Worm (Caenorhabditis elegans) whole organism, L3 larva: ENCODE results near the gene ugt-36.

Experiments
- R02D3.7 ChIP-seq: fragments of 150-350 bp; optimal IDR thresholded peaks from 2 replicates; lab custom pipeline; 2014; ENCODE audit warnings: missing biosample characterization, missing genetic modification characterization
- ama-1 ChIP-seq: fragments of 150-350 bp; optimal IDR thresholded peaks from 2 replicates; lab custom pipeline; 2018
- ceh-16 ChIP-seq: sonication (generic microtip); optimal IDR thresholded peaks from 2 replicates; lab custom pipeline; 2017; ENCODE audit warnings: missing biosample characterization, missing genetic modification characterization
- ceh-28 ChIP-seq: fragments of 150-350 bp; optimal IDR thresholded peaks from 2 replicates; lab custom pipeline; 2014; ENCODE audit warnings: missing biosample characterization, missing genetic modification reagents, missing genetic modification characterization
- ceh-82 ChIP-seq: fragments of 150-350 bp; optimal IDR thresholded peaks from 2 replicates; lab custom pipeline; 2014; ENCODE audit warnings: missing biosample characterization, missing genetic modification characterization
- ceh-9 ChIP-seq: sonication (generic microtip); optimal IDR thresholded peaks from 2 replicates; lab custom pipeline; 2018; ENCODE audit warnings: missing biosample characterization, missing genetic modification characterization
- daf-12 ChIP-seq: fragments of 150-350 bp; optimal IDR thresholded peaks from 2 replicates; lab custom pipeline; 2014; ENCODE audit warnings: missing biosample characterization, missing genetic modification reagents, missing genetic modification characterization
- egl-27 ChIP-seq: sonication (generic microtip); optimal IDR thresholded peaks from 4 replicates; lab custom pipeline; 2017; ENCODE audit warnings: missing biosample characterization, missing genetic modification reagents, missing genetic modification characterization
- egl-5 ChIP-seq: fragments of 150-350 bp; optimal IDR thresholded peaks from 2 replicates; lab custom pipeline; 2017; ENCODE audit warnings: missing biosample characterization, missing genetic modification reagents, missing genetic modification characterization, inconsistent platforms
- elt-1 ChIP-seq: fragments of 150-350 bp; optimal IDR thresholded peaks from 2 replicates; lab custom pipeline; 2014; ENCODE audit warnings: missing biosample characterization, missing genetic modification characterization
- elt-2 ChIP-seq: sonication (generic microtip); optimal IDR thresholded peaks from 2 replicates; lab custom pipeline; 2016; ENCODE audit warnings: missing genetic modification reagents, mild to moderate bottlenecking, missing genetic modification characterization, missing compliant biosample characterization
- eor-1 ChIP-seq, 2 experiments: fragments of 150-350 bp; optimal IDR thresholded peaks; 2 replicates each; lab custom pipeline; 2014 to 2018; ENCODE audit warnings: missing biosample characterization in 2 of 2, missing genetic modification characterization in 2 of 2
- fkh-2 ChIP-seq: fragments of 150-350 bp; optimal IDR thresholded peaks from 2 replicates; lab custom pipeline; 2014; ENCODE audit warnings: missing biosample characterization, missing genetic modification reagents, missing genetic modification characterization
- fos-1 ChIP-seq: fragments of 150-350 bp; optimal IDR thresholded peaks from 2 replicates; lab custom pipeline; 2014; ENCODE audit warnings: missing biosample characterization, missing genetic modification characterization
- hmg-11 ChIP-seq: sonication (generic microtip); optimal IDR thresholded peaks from 2 replicates; lab custom pipeline; 2016; ENCODE audit warnings: missing genetic modification characterization, missing compliant biosample characterization
- jun-1 ChIP-seq: fragments of 150-350 bp; optimal IDR thresholded peaks from 2 replicates; lab custom pipeline; 2014; ENCODE audit warnings: missing biosample characterization, missing genetic modification reagents, missing genetic modification characterization
- lin-15B ChIP-seq: fragments of 150-350 bp; optimal IDR thresholded peaks from 2 replicates; lab custom pipeline; 2014; ENCODE audit warnings: missing biosample characterization, missing genetic modification characterization
- lin-39 ChIP-seq: fragments of 150-350 bp; optimal IDR thresholded peaks from 2 replicates; lab custom pipeline; 2018; ENCODE audit warnings: missing biosample characterization, missing genetic modification reagents, missing genetic modification characterization
- mdl-1 ChIP-seq: fragments of 150-350 bp; optimal IDR thresholded peaks from 2 replicates; lab custom pipeline; 2014; ENCODE audit warnings: missing biosample characterization, missing genetic modification characterization
- mml-1 ChIP-seq: fragments of 150-350 bp; sonication (generic microtip); optimal IDR thresholded peaks from 3 replicates; lab custom pipeline; 2014; ENCODE audit warnings: missing biosample characterization, missing genetic modification characterization
- nhr-11 ChIP-seq: fragments of 150-350 bp; optimal IDR thresholded peaks from 2 replicates; lab custom pipeline; 2014; ENCODE audit warnings: missing biosample characterization, missing genetic modification characterization
- nhr-23 ChIP-seq: fragments of 150-350 bp; optimal IDR thresholded peaks from 2 replicates; lab custom pipeline; 2014; ENCODE audit warnings: missing biosample characterization, missing genetic modification reagents, missing genetic modification characterization
- nhr-237 ChIP-seq: fragments of 150-350 bp; optimal IDR thresholded peaks from 2 replicates; lab custom pipeline; 2014; ENCODE audit warnings: missing biosample characterization, missing genetic modification characterization
- nhr-67 ChIP-seq: fragments of 150-350 bp; optimal IDR thresholded peaks from 2 replicates; lab custom pipeline; 2014; ENCODE audit warnings: missing biosample characterization, missing genetic modification characterization
- nhr-76 ChIP-seq: fragments of 150-350 bp; sonication (generic microtip); optimal IDR thresholded peaks from 5 replicates; lab custom pipeline; 2014; ENCODE audit warnings: missing biosample characterization, missing genetic modification characterization
- nhr-77 ChIP-seq: fragments of 150-350 bp; optimal IDR thresholded peaks from 2 replicates; lab custom pipeline; 2014; ENCODE audit warnings: missing biosample characterization, missing genetic modification characterization
- pha-4 ChIP-seq: fragments of 150-350 bp; optimal IDR thresholded peaks from 2 replicates; lab custom pipeline; 2014; ENCODE audit warnings: missing biosample characterization, missing genetic modification reagents, missing genetic modification characterization
- pqm-1 ChIP-seq: fragments of 150-350 bp; optimal IDR thresholded peaks from 2 replicates; lab custom pipeline; 2017; ENCODE audit warnings: missing biosample characterization, missing genetic modification characterization, inconsistent platforms
- sea-2 ChIP-seq: fragments of 150-350 bp; sonication (generic microtip); optimal IDR thresholded peaks from 4 replicates; lab custom pipeline; 2014; ENCODE audit warnings: missing biosample characterization, missing genetic modification reagents, missing genetic modification characterization
- skn-1 ChIP-seq: fragments of 150-350 bp; optimal IDR thresholded peaks from 2 replicates; lab custom pipeline; 2014; ENCODE audit warnings: missing biosample characterization, missing genetic modification characterization
- snpc-4 ChIP-seq: fragments of 150-350 bp; optimal IDR thresholded peaks from 2 replicates; lab custom pipeline; 2014; ENCODE audit warnings: missing biosample characterization, missing genetic modification characterization
- tbx-2 ChIP-seq: sonication (generic microtip); optimal IDR thresholded peaks from 2 replicates; lab custom pipeline; 2016; ENCODE audit warnings: mild to moderate bottlenecking, missing genetic modification characterization, missing compliant biosample characterization
- zag-1 ChIP-seq: fragments of 150-350 bp; optimal IDR thresholded peaks from 2 replicates; lab custom pipeline; 2014; ENCODE audit warnings: missing biosample characterization, missing genetic modification characterization
- ztf-11 ChIP-seq: fragments of 150-350 bp; optimal IDR thresholded peaks from 2 replicates; lab custom pipeline; 2014; ENCODE audit warnings: missing biosample characterization, missing genetic modification characterization
- ztf-4 ChIP-seq: fragments of 150-350 bp; optimal IDR thresholded peaks from 2 replicates; lab custom pipeline; 2014; ENCODE audit warnings: missing biosample characterization, missing genetic modification characterization

ugt-36 gene

DNA sequence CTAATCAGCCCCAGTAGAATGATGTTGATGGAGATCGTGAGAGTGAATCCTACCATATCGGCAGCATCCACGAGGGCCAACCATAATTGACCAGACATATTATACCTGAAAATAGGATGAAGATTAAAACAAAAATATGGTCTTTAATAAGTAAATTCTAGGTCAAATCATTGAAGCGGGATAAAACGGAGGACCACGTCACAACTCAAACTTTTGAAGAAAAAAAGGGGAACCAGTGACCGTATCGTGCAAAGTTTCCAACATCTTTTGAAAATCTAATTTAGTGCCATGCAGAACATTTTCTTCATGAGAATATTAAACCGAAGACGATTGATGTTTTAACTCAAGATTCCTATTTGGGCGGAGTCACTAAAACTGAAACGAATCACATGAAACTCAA, 28.5 kb upstream of the ugt-36 start, which contains the start of gene str-112:
TSS of gene str-112 (minus strand) at position 101 of the 400 bp plus-strand sequence.
- TF ChIP-seq fkh-2 (tag; lab: Kevin White, UChicago) (no peak), skn-1 (tag; lab: Kevin White, UChicago) (no peak), sea-2 (GFP tag; lab: Kevin White, UChicago) (no peak), ztf-4 (tag; lab: Kevin White, UChicago) (no peak), jun-1 (tag; lab: Kevin White, UChicago) (no peak), fos-1 (tag; lab: Kevin White, UChicago) (no peak), pha-4 (tag; lab: Kevin White, UChicago) (no peak), nhr-237 (tag; lab: Kevin White, UChicago) (no peak), nhr-76 (tag; lab: Kevin White, UChicago) (no peak), zag-1 (no peak), mml-1 (tag; lab: Kevin White, UChicago) (no peak), daf-12 (tag; lab: Kevin White, UChicago) (no peak), ceh-9 (no peak), nhr-67 (tag; lab: Kevin White, UChicago) (no peak), snpc-4 (tag; lab: Kevin White, UChicago) (no peak), nhr-11 (no peak), pqm-1 (no peak), egl-27 (tag; lab: Kevin White, UChicago) (no peak), lin-39 (tag; lab: Kevin White, UChicago) (no peak)

DNA sequence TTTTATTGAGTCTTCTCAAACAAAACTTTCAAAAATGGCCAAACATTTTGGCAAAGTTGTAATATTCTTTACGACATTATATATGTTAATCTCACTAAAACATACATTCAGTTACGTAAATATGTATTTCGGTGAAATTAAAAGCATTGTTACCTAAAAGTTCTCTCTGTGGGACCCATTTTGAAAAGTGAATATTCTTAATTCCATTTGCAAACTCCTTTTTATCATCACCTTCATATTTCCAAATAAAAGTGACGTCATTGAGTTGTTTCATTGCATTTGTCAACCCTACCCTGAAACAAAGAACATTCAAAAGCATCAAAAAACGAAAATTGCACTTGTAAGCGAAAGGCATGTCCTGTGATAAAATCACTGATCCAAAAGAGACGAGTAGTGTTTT, 26.4 kb upstream of the ugt-36 start:
- no peak for TF ChIP-seq ceh-82 (tag; lab: Kevin White, UChicago)
- no peak for TF ChIP-seq pha-4 (tag; lab: Kevin White, UChicago)
- peak; percentile 7 for TF ChIP-seq pqm-1

DNA sequence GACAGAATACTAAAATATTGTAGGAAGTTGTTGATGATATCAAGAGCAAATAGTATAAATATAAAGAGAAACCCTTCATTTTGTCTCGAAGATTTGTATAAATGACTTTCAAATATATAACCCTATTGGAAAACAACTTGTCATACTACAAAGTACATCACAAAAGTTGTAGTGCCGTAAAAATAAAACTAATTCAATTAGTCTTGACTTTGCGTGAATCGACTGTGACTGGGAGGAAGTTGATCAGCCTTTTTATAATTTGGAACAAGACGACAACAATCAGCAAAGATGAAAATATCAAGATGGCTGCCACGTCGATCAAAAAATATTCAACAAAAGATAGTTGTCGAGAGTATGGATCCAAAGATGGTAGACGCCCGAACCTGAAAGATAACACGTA, 24.9 kb upstream of the ugt-36 start, which contains the start of gene ugt-40:
TSS of gene ugt-40 (minus strand) at position 101 of the 400 bp plus-strand sequence.
- no peak for TF ChIP-seq nhr-67 (tag; lab: Kevin White, UChicago)
- no peak for TF ChIP-seq tbx-2 (tag; lab: Kevin White, UChicago)
- no peak for TF ChIP-seq egl-27 (tag; lab: Kevin White, UChicago)
- TF ChIP-seq sea-2 (GFP tag; lab: Kevin White, UChicago), result no peak
- no peak for TF ChIP-seq nhr-237 (tag; lab: Kevin White, UChicago)
- no peak for TF ChIP-seq lin-15B (tag; lab: Kevin White, UChicago)
- no peak for TF ChIP-seq egl-5 (tag; lab: Kevin White, UChicago)
- TF ChIP-seq lin-39 (tag; lab: Kevin White, UChicago), result no peak
- no peak for TF ChIP-seq ztf-4 (tag; lab: Kevin White, UChicago)
- no peak for TF ChIP-seq mdl-1 (tag; lab: Kevin White, UChicago)
- TF ChIP-seq elt-1 (tag; lab: Kevin White, UChicago), result no peak
- no peak for TF ChIP-seq ceh-28 (tag; lab: Kevin White, UChicago)
- no peak for TF ChIP-seq ztf-11 (tag; lab: Kevin White, UChicago)
- TF ChIP-seq R02D3.7 (tag; lab: Kevin White, UChicago), result no peak
- TF ChIP-seq nhr-76 (tag; lab: Kevin White, UChicago), result no peak
- TF ChIP-seq ceh-16 (tag; lab: Kevin White, UChicago), result no peak
- no peak for TF ChIP-seq ama-1
- TF ChIP-seq pha-4 (tag; lab: Kevin White, UChicago), result no peak
- TF ChIP-seq nhr-77 (tag; lab: Kevin White, UChicago), result no peak

DNA sequence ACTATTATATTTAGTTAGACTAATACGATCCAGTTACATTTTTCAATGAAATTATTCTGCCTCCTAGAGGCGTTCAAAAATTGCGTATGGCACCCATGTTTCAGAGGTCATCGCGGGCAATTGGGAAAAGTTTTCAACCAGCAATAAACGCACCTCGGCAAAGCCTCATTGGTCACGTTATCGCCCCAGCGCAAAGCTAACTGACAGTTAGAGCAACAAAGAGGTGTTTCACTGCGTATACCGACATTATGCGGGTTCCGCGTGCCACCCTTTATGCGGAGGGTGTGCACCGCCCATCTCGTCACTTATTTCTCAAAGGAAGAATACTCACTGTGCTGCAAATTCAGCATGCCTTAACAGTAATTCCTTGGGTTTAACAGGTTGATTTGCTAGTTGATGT, 24.1 kb upstream of the ugt-36 start:
- TF ChIP-seq eor-1 (tag; optimal IDR thresholded peaks at IDR 0.05; lab: Kevin White, UChicago) (no peak), nhr-11 (no peak), pqm-1 (peak; percentile 46), elt-2 (tag; lab: Kevin White, UChicago) (peak; percentile 33), snpc-4 (tag; lab: Kevin White, UChicago) (peak; percentile 68), nhr-23 (no peak), hmg-11 (no peak), ceh-28 (tag; lab: Kevin White, UChicago) (no peak), ama-1 (no peak), daf-12 (tag; lab: Kevin White, UChicago) (no peak)
